Worm (Caenorhabditis elegans) whole organism, L4 larva: ENCODE results near the gene lst-4.

Experiments used
- D1046.2 ChIP-seq: fragments of 200-800 bp; sonication (Bioruptor generic); IDR thresholded peaks from 2 replicates; pipeline ENCODE4 v1.3.6; 2022; ENCODE audit warnings: missing genetic modification characterization, missing compliant biosample characterization
- F49E8.2 ChIP-seq: sonication (generic microtip); optimal IDR thresholded peaks from 2 replicates; lab custom pipeline; 2016; ENCODE audit warnings: missing compliant biosample characterization, mild to moderate bottlenecking, missing genetic modification characterization, borderline replicate concordance
- aha-1 ChIP-seq: fragments of 150-350 bp; peaks from one replicate; lab custom pipeline; 2014; ENCODE audit warnings: missing biosample characterization, missing genetic modification characterization
- ama-1 ChIP-seq: fragments of 150-350 bp; optimal IDR thresholded peaks from 2 replicates; lab custom pipeline; 2014; ENCODE audit warnings: inconsistent platforms, mixed read lengths
- ces-1 ChIP-seq: fragments of 150-350 bp; sonication (generic microtip); optimal IDR thresholded peaks from 4 replicates; lab custom pipeline; 2014; ENCODE audit warnings: missing biosample characterization, missing genetic modification reagents, missing genetic modification characterization
- dmd-6 ChIP-seq: fragments of 200-800 bp; sonication (Bioruptor generic); IDR thresholded peaks from 2 replicates; pipeline ENCODE4 v1.3.6; 2022; ENCODE audit warnings: missing genetic modification reagents, missing genetic modification characterization, missing compliant biosample characterization
- lir-3 ChIP-seq: sonication (generic microtip); optimal IDR thresholded peaks from 2 replicates; lab custom pipeline; 2016; ENCODE audit warnings: mild to moderate bottlenecking, missing genetic modification characterization, missing compliant biosample characterization
- nhr-77 ChIP-seq: fragments of 150-350 bp; optimal IDR thresholded peaks from 2 replicates; lab custom pipeline; 2014; ENCODE audit warnings: missing biosample characterization, missing genetic modification characterization
- zfp-3 ChIP-seq: fragments of 200-800 bp; sonication (Bioruptor generic); conservative IDR thresholded peaks from 2 replicates; pipeline ENCODE4 v1.3.6; 2022; ENCODE audit warnings: missing genetic modification reagents, missing genetic modification characterization, missing compliant biosample characterization

- peak; percentile 4 for TF ChIP-seq aha-1 (tag; lab: Kevin White, UChicago)
- TF ChIP-seq nhr-77 (tag; lab: Kevin White, UChicago), result no peak
- TF ChIP-seq zfp-3, result no peak
- TF ChIP-seq ama-1 (lab: Kevin White, UChicago), result no peak
- no peak for TF ChIP-seq F49E8.2 (tag; lab: Kevin White, UChicago)
- no peak for TF ChIP-seq dmd-6 (GFP tag; lab: Robert Waterston, UW)
- TF ChIP-seq lir-3 (tag; lab: Kevin White, UChicago), result no peak
- TF ChIP-seq ces-1 (GFP tag; lab: Kevin White, UChicago), result no peak
- no peak for TF ChIP-seq D1046.2 (GFP tag; lab: Robert Waterston, UW)
Observed at ce11 chrIV:14083505-14083904, 13.8 kb upstream of the lst-4 start, which contains the start of gene F52B11.2.
